Fruit fly (Drosophila melanogaster) whole organism, embryonic: ENCODE measurements around the gene Obp99b.
A peak's percentile ranks its signal among the peaks of the same experiment; 100 is the strongest.

Source experiments
- Asciz ChIP-seq: fragments of 200-800 bp; sonication (Bioruptor generic); optimal IDR thresholded peaks from 2 replicates; lab custom pipeline; 2017; ENCODE audit warnings: missing biosample characterization, mild to moderate bottlenecking, missing genetic modification characterization, missing genetic modification reagents
- CG10147 ChIP-seq: fragments of 200-800 bp; sonication (Bioruptor generic); optimal IDR thresholded peaks from 2 replicates; lab custom pipeline; 2019; ENCODE audit warnings: missing biosample characterization, mild to moderate bottlenecking, missing genetic modification characterization, moderate library complexity
- CG14050 ChIP-seq: fragments of 200-800 bp; sonication (Bioruptor generic); IDR thresholded peaks from 3 replicates; pipeline ENCODE4 v1.3.6; 2022; ENCODE audit warnings: missing biosample characterization, missing genetic modification characterization
- CG15269 ChIP-seq: fragments of 200-800 bp; sonication (Bioruptor generic); optimal IDR thresholded peaks from 2 replicates; lab custom pipeline; 2018; ENCODE audit warnings: missing biosample characterization, mild to moderate bottlenecking, missing genetic modification characterization, moderate library complexity
- CG2678 ChIP-seq: fragments of 200-800 bp; sonication (Bioruptor generic); optimal IDR thresholded peaks from 3 replicates; lab custom pipeline; 2019; ENCODE audit warnings: missing biosample characterization, mild to moderate bottlenecking, missing genetic modification characterization, moderate library complexity
- MTF-1 ChIP-seq: fragments of 200-800 bp; sonication (Bioruptor generic); optimal IDR thresholded peaks from 2 replicates; lab custom pipeline; 2018; ENCODE audit warnings: missing biosample characterization, mild to moderate bottlenecking, missing genetic modification characterization, borderline replicate concordance
- Med ChIP-seq: fragments of 200-800 bp; sonication (Bioruptor generic); peaks from one replicate; lab custom pipeline; 2016; ENCODE audit warnings: missing biosample characterization, missing genetic modification characterization, mild to moderate bottlenecking, inconsistent platforms, moderate library complexity
- Nf-YB ChIP-seq: fragments of 200-800 bp; sonication (Bioruptor generic); optimal IDR thresholded peaks from 3 replicates; lab custom pipeline; 2019; ENCODE audit warnings: missing biosample characterization, mild to moderate bottlenecking, missing genetic modification characterization, moderate library complexity
- Sox102F ChIP-seq: fragments of 200-800 bp; sonication (Bioruptor generic); optimal IDR thresholded peaks from 2 replicates; lab custom pipeline; 2018; ENCODE audit warnings: missing biosample characterization, mild to moderate bottlenecking, missing genetic modification characterization, moderate library complexity
- da ChIP-seq: fragments of 200-800 bp; sonication (Bioruptor generic); optimal IDR thresholded peaks from 2 replicates; lab custom pipeline; 2016; ENCODE audit warnings: missing biosample characterization, missing genetic modification characterization
- dimm ChIP-seq: fragments of 200-800 bp; sonication (Bioruptor generic); IDR thresholded peaks from 2 replicates; pipeline ENCODE4 v1.3.6; 2022; ENCODE audit warnings: missing biosample characterization, missing genetic modification characterization
- insv ChIP-seq, 2 experiments: fragments of 200-800 bp; sonication (Bioruptor generic); optimal IDR thresholded peaks; 3 replicates each; lab custom pipeline; 2016 to 2018; ENCODE audit warnings: missing biosample characterization in 2 of 2, missing genetic modification characterization in 2 of 2
- nmo ChIP-seq: fragments of 200-800 bp; sonication (Bioruptor generic); optimal IDR thresholded peaks from 2 replicates; lab custom pipeline; 2018; ENCODE audit warnings: missing biosample characterization, mild to moderate bottlenecking, missing genetic modification characterization, moderate library complexity
- p53 ChIP-seq: fragments of 200-800 bp; sonication (Bioruptor generic); optimal IDR thresholded peaks from 2 replicates; lab custom pipeline; 2016; ENCODE audit warnings: missing biosample characterization, missing genetic modification characterization
- sna ChIP-seq: fragments of 200-800 bp; sonication (Bioruptor generic); IDR thresholded peaks from 2 replicates; pipeline ENCODE4 v1.3.6; 2022; ENCODE audit warnings: missing biosample characterization, missing genetic modification characterization; ENCODE audit not compliant: partially characterized antibody

Obp99b gene

dm6 chr3R:29671060-29671707 is 45.5 kb downstream of the Obp99b start, which contains the start of gene Obp99a:
Gene Obp99a, plus strand, starts transcription at chr3R:29671657.
- no peak for TF ChIP-seq da (GFP tag; lab: Kevin White, UChicago)
- peak; percentile 38 for TF ChIP-seq Med (GFP tag; lab: Kevin White, UChicago)
- no peak for TF ChIP-seq sna (GFP tag; lab: Robert Waterston, UW)
- peak in 1 of 2 experiments; percentile 17 for TF ChIP-seq insv (GFP tag; optimal IDR thresholded peaks at IDR 0.05; lab: Kevin White, UChicago)
- peak; percentile 8 for TF ChIP-seq nmo (GFP tag; lab: Kevin White, UChicago)

- TF ChIP-seq CG15269 (tag; lab: Kevin White, UChicago) (no peak), dimm (GFP tag; lab: Robert Waterston, UW) (no peak), CG14050 (GFP tag; lab: Robert Waterston, UW) (no peak), Sox102F (GFP tag; lab: Kevin White, UChicago) (no peak), Asciz (GFP tag; lab: Kevin White, UChicago) (no peak), MTF-1 (GFP tag; lab: Kevin White, UChicago) (no peak), Nf-YB (GFP tag; lab: Kevin White, UChicago) (no peak), CG10147 (GFP tag; lab: Kevin White, UChicago) (no peak), CG2678 (no peak), p53 (GFP tag; lab: Kevin White, UChicago) (no peak)
These were observed 47.9 kb downstream of the Obp99b start, which contains the start of the genes ppk20 and ppk30 for dm6 chr3R:29668777-29669176. Gene ppk20, minus strand, starts transcription at chr3R:29668877. Gene ppk30, plus strand, starts transcription at chr3R:29669149.
